Worm (Caenorhabditis elegans): Measurements from ENCODE around the gene F56C4.1.
"Not testable (repeated sequence)": the region's sequence is repeated elsewhere in the genome, so short reads cannot be mapped to it uniquely, and the experiment has no call there.

The F56C4.1 gene

DNA sequence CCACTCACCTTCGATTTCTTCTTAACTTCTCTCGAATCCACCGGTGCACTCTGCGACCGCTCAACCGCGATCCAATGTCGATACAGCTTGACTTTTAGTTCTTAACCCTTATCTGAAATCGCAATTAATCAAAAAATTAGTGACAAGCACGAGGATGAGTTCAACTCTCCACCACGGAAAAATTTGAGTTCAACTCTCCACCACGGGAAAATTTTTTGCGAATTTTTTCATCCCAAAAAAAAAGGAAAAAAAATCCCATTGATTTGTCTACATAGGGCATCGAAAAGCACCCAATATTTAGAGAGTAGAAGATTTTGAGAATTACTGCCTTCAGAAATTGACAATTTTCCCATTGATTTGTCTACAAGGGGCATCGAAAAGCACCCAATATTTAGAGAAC lies 17.3 kb downstream of the F56C4.1 start, which contains the start of gene glb-19:
TSS of gene glb-19 (minus strand) at position 101 of the 400 bp plus-strand sequence.
- TF ChIP-seq lag-1 (GFP tag; IDR thresholded peaks at IDR 0.05); egrh-3 (GFP tag; IDR thresholded peaks at IDR 0.05); Y79H2A.3 (GFP tag; conservative IDR thresholded peaks at IDR 0.05): not testable (repeated sequence)

DNA sequence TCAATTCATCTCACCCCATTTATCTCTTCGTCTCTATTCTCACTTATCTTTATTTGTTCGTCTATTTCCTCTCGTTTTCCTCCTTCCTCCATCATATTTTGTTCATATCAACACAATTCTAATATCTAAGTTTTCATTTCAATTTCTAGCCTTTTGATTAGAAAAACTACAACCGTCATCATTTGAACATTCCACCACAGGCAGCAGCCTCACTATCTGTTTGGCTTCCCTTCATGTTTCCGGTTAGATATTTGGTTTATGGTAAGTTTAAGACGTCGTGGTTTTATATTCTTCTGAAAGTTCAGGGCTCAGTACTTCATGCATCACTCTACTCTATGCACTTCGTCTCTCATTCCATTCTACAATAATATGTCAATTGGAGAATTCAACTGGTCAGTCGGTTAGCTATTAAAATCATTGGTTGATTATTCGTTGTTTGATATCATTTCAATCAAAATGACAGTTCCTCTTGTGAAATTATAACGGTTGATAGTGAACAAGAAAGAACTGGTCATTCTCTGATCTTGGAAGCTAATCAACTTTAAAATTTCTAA lies 20.1 kb downstream of the F56C4.1 start, which contains the start of gene K08C7.1:
TSS of gene K08C7.1 (plus strand) at position 43 of the 554 bp plus-strand sequence.
- no peak for TF ChIP-seq pbrm-1 (GFP tag; IDR thresholded peaks at IDR 0.05)
- TF ChIP-seq K12H6.12 (tag; optimal IDR thresholded peaks at IDR 0.05), result no peak
- TF ChIP-seq gei-17 (GFP tag; optimal IDR thresholded peaks at IDR 0.05), result no peak
- TF ChIP-seq lag-1 (GFP tag; IDR thresholded peaks at IDR 0.05), result no peak
- TF ChIP-seq nhr-80 (tag; optimal IDR thresholded peaks at IDR 0.05), result peak; percentile 78
- no peak for TF ChIP-seq Y67H2A.10 (GFP tag; conservative IDR thresholded peaks at IDR 0.05)
- TF ChIP-seq atf-7 (tag; optimal IDR thresholded peaks at IDR 0.05), result peak; percentile 25
- TF ChIP-seq unc-130 (GFP tag; optimal IDR thresholded peaks at IDR 0.05), result no peak
- TF ChIP-seq F57A8.1 (GFP tag; optimal IDR thresholded peaks at IDR 0.05), result no peak
- no peak for TF ChIP-seq tlf-1 (GFP tag; optimal IDR thresholded peaks at IDR 0.05)

DNA sequence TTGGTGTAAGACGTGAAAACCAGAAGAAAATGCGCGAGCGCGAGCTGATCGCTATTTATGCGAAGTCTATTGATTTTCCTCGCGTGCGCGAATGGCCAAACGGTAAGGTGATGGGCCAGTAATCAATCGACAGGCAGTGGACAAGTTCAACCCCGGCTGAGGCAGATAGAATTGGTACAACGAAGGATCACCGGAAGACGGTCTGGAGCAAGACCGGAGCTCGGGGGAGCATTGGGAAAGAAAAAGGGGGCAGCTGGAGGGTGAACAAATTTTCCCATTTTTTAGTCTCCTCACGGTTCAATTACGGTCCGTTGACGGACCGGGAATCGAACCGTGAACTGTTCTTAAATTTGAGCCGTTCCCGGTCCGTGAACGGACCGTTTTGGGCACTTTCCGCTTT lies 21.6 kb downstream of the F56C4.1 start:
- TF ChIP-seq ceh-40 (GFP tag; IDR thresholded peaks at IDR 0.05), result peak; percentile 81
- peak; percentile 85; the same call in 1 of the 2 replicates for TF ChIP-seq nhr-120 (GFP tag; IDR thresholded peaks at IDR 0.05)
- TF ChIP-seq C17E4.6 (GFP tag; IDR thresholded peaks at IDR 0.05), result 0 out of 2 replicates have a peak, but pooled peaks have one; percentile 30
- TF ChIP-seq sea-2 (GFP tag; IDR thresholded peaks at IDR 0.05), result peak; percentile 83; the same call in 1 of the 2 replicates
- peak; percentile 52 for TF ChIP-seq hmg-1.2 (GFP tag; IDR thresholded peaks at IDR 0.05)
- peak; percentile 82 for TF ChIP-seq dox-1 (GFP tag; IDR thresholded peaks at IDR 0.05)
- TF ChIP-seq pbrm-1 (GFP tag; IDR thresholded peaks at IDR 0.05), result peak; percentile 60; the same call in 1 of the 2 replicates
- peak; percentile 80 for TF ChIP-seq attf-6 (GFP tag; IDR thresholded peaks at IDR 0.05)
- TF ChIP-seq hmg-20 (GFP tag; IDR thresholded peaks at IDR 0.05), result peak; percentile 73
- TF ChIP-seq attf-3 (GFP tag; conservative IDR thresholded peaks at IDR 0.05), result peak; percentile 37; the same call in 1 of the 2 replicates
- TF ChIP-seq madf-8 (GFP tag; conservative IDR thresholded peaks at IDR 0.05), result 0 out of 2 replicates have a peak, but pooled peaks have one; percentile 6
- TF ChIP-seq lin-26 (GFP tag; IDR thresholded peaks at IDR 0.05), result peak; percentile 98
- 0 out of 2 replicates have a peak, but pooled peaks have one; percentile 49 for TF ChIP-seq Y79H2A.3 (GFP tag; conservative IDR thresholded peaks at IDR 0.05)
- TF ChIP-seq D2030.7 (GFP tag; IDR thresholded peaks at IDR 0.05), result peak; percentile 82
- TF ChIP-seq ceh-58 (GFP tag; IDR thresholded peaks at IDR 0.05), result peak; percentile 92; the same call in 1 of the 2 replicates
- TF ChIP-seq bed-1 (GFP tag; IDR thresholded peaks at IDR 0.05), result 0 out of 2 replicates have a peak, but pooled peaks have one; percentile 84
- peak; percentile 82 for TF ChIP-seq F39B2.1 (GFP tag; IDR thresholded peaks at IDR 0.05)
- peak; percentile 79 for TF ChIP-seq madf-6 (GFP tag; IDR thresholded peaks at IDR 0.05)
- TF ChIP-seq Y56A3A.18 (GFP tag; IDR thresholded peaks at IDR 0.05), result peak; percentile 90
- TF ChIP-seq ceh-100 (GFP tag; IDR thresholded peaks at IDR 0.05), result peak; percentile 41; the same call in 1 of the 2 replicates
- TF ChIP-seq B0019.2 (GFP tag; conservative IDR thresholded peaks at IDR 0.05), result 0 out of 2 replicates have a peak, but pooled peaks have one; percentile 30
- TF ChIP-seq ekl-4 (GFP tag; IDR thresholded peaks at IDR 0.05), result peak; percentile 70
- TF ChIP-seq egl-44 (GFP tag; IDR thresholded peaks at IDR 0.05), result peak; percentile 86
- TF ChIP-seq madf-3 (GFP tag; IDR thresholded peaks at IDR 0.05), result peak; percentile 86
- peak; percentile 72 for TF ChIP-seq nfyb-1 (GFP tag; IDR thresholded peaks at IDR 0.05)
- TF ChIP-seq aptf-3 (GFP tag; IDR thresholded peaks at IDR 0.05), result peak; percentile 85
- TF ChIP-seq Y95B8A.8 (GFP tag; IDR thresholded peaks at IDR 0.05), result 0 out of 2 replicates have a peak, but pooled peaks have one; percentile 28
- peak; percentile 63 for TF ChIP-seq Y53G8AR.9 (GFP tag; conservative IDR thresholded peaks at IDR 0.05)
- peak; percentile 17 for TF ChIP-seq B0261.1 (tag; optimal IDR thresholded peaks at IDR 0.05)
- TF ChIP-seq F33H1.4 (GFP tag; IDR thresholded peaks at IDR 0.05), result peak; percentile 37; the same call in 1 of the 2 replicates
- TF ChIP-seq mcd-1 (GFP tag; IDR thresholded peaks at IDR 0.05), result peak; percentile 64; the same call in 1 of the 2 replicates
- TF ChIP-seq rcor-1 (GFP tag; IDR thresholded peaks at IDR 0.05), result peak; percentile 77
- TF ChIP-seq egl-18 (GFP tag; IDR thresholded peaks at IDR 0.05), result peak; percentile 78
- peak; percentile 76; the same call in 1 of the 2 replicates for TF ChIP-seq cebp-2 (GFP tag; IDR thresholded peaks at IDR 0.05)

Data from whole organism, young adult.